Fruit fly (Drosophila melanogaster) Kc167 (cell line): ENCODE measurements around the gene CG14275.

ENCODE experiments used
- Myc ChIP-seq: fragments of >200 bp; optimal IDR thresholded peaks from 2 replicates; lab custom pipeline; 2017; ENCODE audit warnings: missing external identifiers
- Sin3A ChIP-seq: fragments of >200 bp; optimal IDR thresholded peaks from 2 replicates; lab custom pipeline; 2018; ENCODE audit warnings: missing external identifiers
- h ChIP-seq: fragments of >200 bp; optimal IDR thresholded peaks from 3 replicates; lab custom pipeline; 2018; ENCODE audit warnings: missing external identifiers
- insv ChIP-seq: fragments of >200 bp; optimal IDR thresholded peaks from 3 replicates; lab custom pipeline; 2018; ENCODE audit warnings: missing external identifiers
- psq ChIP-seq: fragments of >200 bp; optimal IDR thresholded peaks from 2 replicates; lab custom pipeline; 2017; ENCODE audit warnings: missing external identifiers
- ttk ChIP-seq: sonication (Bioruptor generic); optimal IDR thresholded peaks from 2 replicates; lab custom pipeline; 2017; ENCODE audit warnings: missing external identifiers

dm6 chr2L:8362955-8363285, 35.7 kb downstream of the CG14275 start:
- TF ChIP-seq Sin3A (lab: Kevin White, UChicago) (no peak), h (lab: Kevin White, UChicago) (no peak), ttk (lab: Kevin White, UChicago) (no peak), psq (lab: Kevin White, UChicago) (no peak), Myc (no peak), insv (lab: Kevin White, UChicago) (no peak)
